Fruit fly (Drosophila melanogaster) whole organism, embryonic: ENCODE measurements around the gene Caf1-55.

Experiments
- Atf3 ChIP-seq: fragments of 200-800 bp; sonication (Bioruptor generic); optimal IDR thresholded peaks from 3 replicates; lab custom pipeline; 2016; ENCODE audit warnings: missing biosample characterization, missing genetic modification characterization
- BEAF-32 ChIP-seq: fragments of 200-800 bp; sonication (Bioruptor generic); optimal IDR thresholded peaks from 3 replicates; lab custom pipeline; 2017; ENCODE audit warnings: missing biosample characterization, missing genetic modification characterization, mild to moderate bottlenecking, moderate library complexity, missing genetic modification reagents
- CG12942 ChIP-seq: fragments of 200-800 bp; sonication (Bioruptor generic); optimal IDR thresholded peaks from 3 replicates; lab custom pipeline; 2016; ENCODE audit warnings: missing biosample characterization, missing genetic modification characterization
- CG15514 ChIP-seq: fragments of 200-800 bp; sonication (Bioruptor generic); optimal IDR thresholded peaks from 3 replicates; lab custom pipeline; 2017; ENCODE audit warnings: missing biosample characterization, missing genetic modification characterization, mild to moderate bottlenecking, moderate library complexity, missing genetic modification reagents
- CG18599 ChIP-seq: fragments of 200-800 bp; sonication (Bioruptor generic); optimal IDR thresholded peaks from 3 replicates; lab custom pipeline; 2017; ENCODE audit warnings: missing biosample characterization, missing genetic modification characterization, mild to moderate bottlenecking, moderate library complexity, missing genetic modification reagents
- CG2116 ChIP-seq: fragments of 200-800 bp; sonication (Bioruptor generic); optimal IDR thresholded peaks from 3 replicates; lab custom pipeline; 2018; ENCODE audit warnings: missing biosample characterization, mild to moderate bottlenecking, missing genetic modification characterization
- CG31224 ChIP-seq: fragments of 200-800 bp; sonication (Bioruptor generic); IDR thresholded peaks from 2 replicates; pipeline ENCODE4 v1.3.6; 2022; ENCODE audit warnings: missing biosample characterization, missing genetic modification characterization
- CG33213 ChIP-seq: fragments of 200-800 bp; sonication (Bioruptor generic); optimal IDR thresholded peaks from 3 replicates; lab custom pipeline; 2016; ENCODE audit warnings: missing biosample characterization, missing genetic modification characterization
- CG34224 ChIP-seq: fragments of 200-800 bp; sonication (Bioruptor generic); IDR thresholded peaks from 3 replicates; pipeline ENCODE4 v1.3.6; 2022; ENCODE audit warnings: missing biosample characterization, missing genetic modification characterization; ENCODE audit not compliant: partially characterized antibody
- CG8290 ChIP-seq, 3 experiments: fragments of 200-800 bp; sonication (Bioruptor generic); optimal IDR thresholded peaks; 2 replicates each; lab custom pipeline; 2016 to 2019; ENCODE audit warnings: missing biosample characterization in 3 of 3, missing genetic modification characterization in 3 of 3, mild to moderate bottlenecking in 2 of 3, moderate library complexity in 1 of 3
- CG8359 ChIP-seq: fragments of 200-800 bp; sonication (Bioruptor generic); optimal IDR thresholded peaks from 2 replicates; lab custom pipeline; 2017; ENCODE audit warnings: missing biosample characterization, mild to moderate bottlenecking, missing genetic modification characterization, borderline replicate concordance
- CG9437 ChIP-seq: fragments of 200-800 bp; sonication (Bioruptor generic); optimal IDR thresholded peaks from 2 replicates; lab custom pipeline; 2018; ENCODE audit warnings: missing biosample characterization, mild to moderate bottlenecking, missing genetic modification characterization
- Dp ChIP-seq: fragments of 200-800 bp; sonication (Bioruptor generic); optimal IDR thresholded peaks from 2 replicates; lab custom pipeline; 2018; ENCODE audit warnings: missing biosample characterization, mild to moderate bottlenecking, missing genetic modification characterization, moderate library complexity
- E2f2 ChIP-seq: fragments of 200-800 bp; sonication (Bioruptor generic); IDR thresholded peaks from 2 replicates; pipeline ENCODE4 v1.3.6; 2022; ENCODE audit warnings: missing biosample characterization, missing genetic modification characterization
- Lhr ChIP-seq: fragments of 200-800 bp; sonication (Bioruptor generic); optimal IDR thresholded peaks from 3 replicates; lab custom pipeline; 2017; ENCODE audit warnings: mild to moderate bottlenecking, missing biosample characterization, missing genetic modification reagents, missing genetic modification characterization
- MBD-R2 ChIP-seq: fragments of 200-800 bp; sonication (Bioruptor generic); IDR thresholded peaks from 2 replicates; pipeline ENCODE4 v1.3.6; 2022; ENCODE audit warnings: missing biosample characterization, missing genetic modification characterization
- Med ChIP-seq: fragments of 200-800 bp; sonication (Bioruptor generic); peaks from one replicate; lab custom pipeline; 2016; ENCODE audit warnings: missing biosample characterization, missing genetic modification characterization, mild to moderate bottlenecking, inconsistent platforms, moderate library complexity
- Myb ChIP-seq: fragments of 200-800 bp; sonication (Bioruptor generic); optimal IDR thresholded peaks from 2 replicates; lab custom pipeline; 2016; ENCODE audit warnings: missing biosample characterization, missing genetic modification characterization
- Rfx ChIP-seq: fragments of 200-800 bp; sonication (Bioruptor generic); IDR thresholded peaks from 2 replicates; pipeline ENCODE4 v1.3.6; 2022; ENCODE audit warnings: missing biosample characterization, missing genetic modification characterization
- Sry-δ ChIP-seq: fragments of 200-800 bp; sonication (Bioruptor generic); optimal IDR thresholded peaks from 2 replicates; lab custom pipeline; 2016; ENCODE audit warnings: missing biosample characterization, missing genetic modification characterization
- Stat92E ChIP-seq, 3 experiments: fragments of >200 bp in 2 of 3; fragments of 200-800 bp in 1 of 3; sonication (Bioruptor generic) in 1 of 3; optimal IDR thresholded peaks; 2 replicates each; lab custom pipeline; 2017 to 2019; ENCODE audit warnings: missing biosample characterization in 3 of 3, missing genetic modification characterization in 3 of 3, mild to moderate bottlenecking in 1 of 3, moderate library complexity in 1 of 3
- ac ChIP-seq: fragments of 200-800 bp; sonication (Bioruptor generic); optimal IDR thresholded peaks from 3 replicates; lab custom pipeline; 2017; ENCODE audit warnings: missing biosample characterization, mild to moderate bottlenecking, missing genetic modification characterization
- al ChIP-seq: fragments of 200-800 bp; sonication (Bioruptor generic); IDR thresholded peaks from 2 replicates; pipeline ENCODE4 v1.3.6; 2022; ENCODE audit warnings: missing biosample characterization, missing genetic modification characterization
- ato ChIP-seq: fragments of 200-800 bp; sonication (Bioruptor generic); IDR thresholded peaks from 2 replicates; pipeline ENCODE4 v1.3.6; 2022; ENCODE audit warnings: missing biosample characterization, missing genetic modification characterization; ENCODE audit not compliant: partially characterized antibody
- chn ChIP-seq: fragments of 200-800 bp; sonication (Bioruptor generic); optimal IDR thresholded peaks from 2 replicates; lab custom pipeline; 2016; ENCODE audit warnings: missing biosample characterization, missing genetic modification characterization
- danr ChIP-seq: fragments of 200-800 bp; sonication (Bioruptor generic); IDR thresholded peaks from 2 replicates; pipeline ENCODE4 v1.3.6; 2022; ENCODE audit warnings: missing biosample characterization, missing genetic modification characterization
- hb ChIP-seq: fragments of 200-800 bp; sonication (Bioruptor generic); IDR thresholded peaks from 3 replicates; pipeline ENCODE4 v1.3.6; 2022; ENCODE audit warnings: missing biosample characterization, missing genetic modification characterization; ENCODE audit not compliant: partially characterized antibody
- kah ChIP-seq: fragments of 200-800 bp; sonication (Bioruptor generic); optimal IDR thresholded peaks from 2 replicates; lab custom pipeline; 2018; ENCODE audit warnings: missing biosample characterization, mild to moderate bottlenecking, missing genetic modification characterization
- ken ChIP-seq: fragments of 200-800 bp; sonication (Bioruptor generic); IDR thresholded peaks from 3 replicates; pipeline ENCODE4 v1.3.6; 2022; ENCODE audit warnings: missing biosample characterization, missing genetic modification characterization
- lab ChIP-seq: fragments of 200-800 bp; sonication (Bioruptor generic); optimal IDR thresholded peaks from 3 replicates; lab custom pipeline; 2017; ENCODE audit warnings: missing biosample characterization, missing genetic modification characterization, mild to moderate bottlenecking, moderate library complexity, missing genetic modification reagents
- pfk ChIP-seq: fragments of 200-800 bp; sonication (Bioruptor generic); optimal IDR thresholded peaks from 2 replicates; lab custom pipeline; 2018; ENCODE audit warnings: missing biosample characterization, mild to moderate bottlenecking, missing genetic modification characterization, moderate library complexity
- pho ChIP-seq: fragments of 200-800 bp; sonication (Bioruptor generic); optimal IDR thresholded peaks from 2 replicates; lab custom pipeline; 2016; ENCODE audit warnings: missing biosample characterization, missing genetic modification characterization
- pzg ChIP-seq: fragments of 200-800 bp; sonication (Bioruptor generic); optimal IDR thresholded peaks from 3 replicates; lab custom pipeline; 2018; ENCODE audit warnings: missing biosample characterization, mild to moderate bottlenecking, missing genetic modification characterization, moderate library complexity
- ranshi ChIP-seq: fragments of 200-800 bp; sonication (Bioruptor generic); IDR thresholded peaks from 2 replicates; pipeline ENCODE4 v1.3.6; 2022; ENCODE audit warnings: missing biosample characterization, missing genetic modification characterization
- row ChIP-seq: fragments of 200-800 bp; sonication (Bioruptor generic); IDR thresholded peaks from 3 replicates; pipeline ENCODE4 v1.3.6; 2022; ENCODE audit warnings: missing biosample characterization, missing genetic modification characterization
- stwl ChIP-seq: fragments of 200-800 bp; sonication (Bioruptor generic); optimal IDR thresholded peaks from 3 replicates; lab custom pipeline; 2018; ENCODE audit warnings: missing biosample characterization, mild to moderate bottlenecking, missing genetic modification characterization, moderate library complexity
- sug ChIP-seq: fragments of 200-800 bp; optimal IDR thresholded peaks from 2 replicates; lab custom pipeline; 2019; ENCODE audit warnings: missing biosample characterization, mild to moderate bottlenecking, missing genetic modification characterization, moderate library complexity
- trem ChIP-seq: fragments of 200-800 bp; optimal IDR thresholded peaks from 3 replicates; lab custom pipeline; 2019; ENCODE audit warnings: missing biosample characterization, mild to moderate bottlenecking, missing genetic modification characterization, moderate library complexity
- usp ChIP-seq: fragments of >200 bp; optimal IDR thresholded peaks from 2 replicates; lab custom pipeline; 2017; ENCODE audit warnings: missing biosample characterization, missing genetic modification characterization
- yki ChIP-seq: fragments of >200 bp; optimal IDR thresholded peaks from 3 replicates; lab custom pipeline; 2018
- zfh2 ChIP-seq: fragments of 200-800 bp; sonication (Bioruptor generic); optimal IDR thresholded peaks from 2 replicates; lab custom pipeline; 2016; ENCODE audit warnings: missing biosample characterization, missing genetic modification characterization

The Caf1-55 gene

dm6 chr3R:15268426-15268825, 43.0 kb downstream of the Caf1-55 start, which contains the start of the genes CG14864 and Zip88E (continued):
- 0 out of 3 replicates have a peak, but pooled peaks have one; percentile 5 for TF ChIP-seq hb (GFP tag; lab: Robert Waterston, UW)
- TF ChIP-seq Med (GFP tag; lab: Kevin White, UChicago): peak; percentile 15
- no peak for TF ChIP-seq chn (GFP tag; lab: Kevin White, UChicago)
- peak; percentile 19; the same call in 1 of the 3 replicates for TF ChIP-seq row (GFP tag; lab: Robert Waterston, UW)
- TF ChIP-seq lab (GFP tag; lab: Kevin White, UChicago): no peak
- no peak for TF ChIP-seq al (GFP tag; lab: Robert Waterston, UW)
- TF ChIP-seq CG8290 (GFP tag; optimal IDR thresholded peaks at IDR 0.05; lab: Kevin White, UChicago): no peak
- TF ChIP-seq CG8290 (tag; optimal IDR thresholded peaks at IDR 0.05; lab: Kevin White, UChicago): no peak
- TF ChIP-seq Sry-δ (GFP tag; lab: Kevin White, UChicago): peak; percentile 20
- TF ChIP-seq sug (tag; lab: Kevin White, UChicago): peak; percentile 17
- TF ChIP-seq CG18599 (GFP tag; lab: Kevin White, UChicago): no peak
- no peak for TF ChIP-seq ken
- TF ChIP-seq CG33213: no peak
- TF ChIP-seq CG9437 (GFP tag; lab: Kevin White, UChicago): no peak
- TF ChIP-seq E2f2: peak; percentile 76
- TF ChIP-seq trem (tag; lab: Kevin White, UChicago): peak; percentile 33
- peak; percentile 95 for TF ChIP-seq Myb (GFP tag; lab: Kevin White, UChicago)
- peak; percentile 71 for TF ChIP-seq CG2116 (GFP tag; lab: Kevin White, UChicago)
- TF ChIP-seq Rfx: no peak
- no peak for TF ChIP-seq ato (GFP tag; lab: Robert Waterston, UW)
- peak; percentile 57 for TF ChIP-seq CG15514 (GFP tag; lab: Kevin White, UChicago)
- TF ChIP-seq pho (GFP tag; lab: Kevin White, UChicago): no peak
- TF ChIP-seq pzg (GFP tag; lab: Kevin White, UChicago): peak; percentile 69
- no peak for TF ChIP-seq ac (GFP tag; lab: Kevin White, UChicago)
- TF ChIP-seq pfk (GFP tag; lab: Kevin White, UChicago): no peak
- TF ChIP-seq BEAF-32 (GFP tag; lab: Kevin White, UChicago): peak; percentile 34
- no peak for TF ChIP-seq Lhr
- no peak for TF ChIP-seq usp (GFP tag; lab: Kevin White, UChicago)
- TF ChIP-seq stwl (tag; lab: Kevin White, UChicago): no peak
- peak; percentile 81 for TF ChIP-seq MBD-R2 (GFP tag; lab: Robert Waterston, UW)
- TF ChIP-seq Dp (GFP tag; lab: Kevin White, UChicago): peak; percentile 73

- TF ChIP-seq trem (tag; lab: Kevin White, UChicago) (no peak), CG8359 (GFP tag; lab: Kevin White, UChicago) (no peak), zfh2 (GFP tag; lab: Kevin White, UChicago) (no peak), CG12942 (GFP tag; lab: Kevin White, UChicago) (no peak), yki (lab: Kevin White, UChicago) (no peak), CG31224 (no peak), ranshi (GFP tag; lab: Robert Waterston, UW) (no peak), kah (peak; percentile 71), Atf3 (GFP tag; lab: Kevin White, UChicago) (no peak), Stat92E (GFP tag; optimal IDR thresholded peaks at IDR 0.05; lab: Kevin White, UChicago) (no peak), danr (no peak), CG34224 (GFP tag; lab: Robert Waterston, UW) (0 out of 3 replicates have a peak, but pooled peaks have one; percentile 27)
Measured at dm6 chr3R:15268856-15269255, 43.5 kb downstream of the Caf1-55 start.
